Fruit fly (Drosophila melanogaster): ENCODE measurements around the gene RabX5.

DNA sequence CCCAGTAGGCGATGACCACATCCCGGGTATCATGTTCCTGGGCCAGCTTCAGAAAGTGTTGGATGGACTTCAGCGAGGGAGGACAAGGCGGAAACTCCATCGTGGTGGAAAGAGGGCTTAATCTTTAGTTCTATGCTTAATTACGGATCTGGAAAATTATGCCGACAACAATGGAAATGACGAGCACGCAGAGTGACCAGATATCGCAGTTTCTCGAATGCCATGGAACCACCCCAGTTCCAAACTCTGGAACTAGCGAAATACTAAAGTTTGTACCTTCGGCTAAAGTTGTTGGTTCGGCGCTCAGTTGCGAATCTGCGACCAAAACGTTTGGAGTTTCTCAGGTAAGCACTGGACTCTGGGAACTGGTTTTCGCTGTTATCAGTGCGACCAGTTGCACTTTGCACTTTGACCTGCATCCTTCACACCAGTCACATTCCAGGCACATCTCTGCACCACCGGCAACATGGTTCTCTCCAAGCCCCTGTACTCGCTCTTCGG is 17.2 kb downstream of the RabX5 start, which contains the start of the genes CG7970 and Vta1:
- TF ChIP-seq insv (optimal IDR thresholded peaks at IDR 0.05): no peak
- TF ChIP-seq h (optimal IDR thresholded peaks at IDR 0.05): no peak
- no peak for TF ChIP-seq psq (optimal IDR thresholded peaks at IDR 0.05)
- no peak for TF ChIP-seq ttk (optimal IDR thresholded peaks at IDR 0.05)

Measured in Kc167 (cell line).